Worm (Caenorhabditis elegans): ENCODE data around the gene lido-12.

ce11 chrII:3054221-3054620 is 48.6 kb downstream of the lido-12 start, which contains the start of gene lido-13:
- TF ChIP-seq pes-1 (GFP tag; IDR thresholded peaks at IDR 0.05) (no peak), hmbx-1 (tag; optimal IDR thresholded peaks at IDR 0.05) (no peak), ama-1 (optimal IDR thresholded peaks at IDR 0.05) (no peak), hnd-1 (tag; optimal IDR thresholded peaks at IDR 0.05) (no peak), tbx-11 (GFP tag; IDR thresholded peaks at IDR 0.05) (no peak), ets-7 (tag; optimal IDR thresholded peaks at IDR 0.05) (no peak), ceh-36 (tag; optimal IDR thresholded peaks at IDR 0.05) (no peak)
